Fruit fly (Drosophila melanogaster): ENCODE results near the gene Tti1.

Tti1 gene

DNA sequence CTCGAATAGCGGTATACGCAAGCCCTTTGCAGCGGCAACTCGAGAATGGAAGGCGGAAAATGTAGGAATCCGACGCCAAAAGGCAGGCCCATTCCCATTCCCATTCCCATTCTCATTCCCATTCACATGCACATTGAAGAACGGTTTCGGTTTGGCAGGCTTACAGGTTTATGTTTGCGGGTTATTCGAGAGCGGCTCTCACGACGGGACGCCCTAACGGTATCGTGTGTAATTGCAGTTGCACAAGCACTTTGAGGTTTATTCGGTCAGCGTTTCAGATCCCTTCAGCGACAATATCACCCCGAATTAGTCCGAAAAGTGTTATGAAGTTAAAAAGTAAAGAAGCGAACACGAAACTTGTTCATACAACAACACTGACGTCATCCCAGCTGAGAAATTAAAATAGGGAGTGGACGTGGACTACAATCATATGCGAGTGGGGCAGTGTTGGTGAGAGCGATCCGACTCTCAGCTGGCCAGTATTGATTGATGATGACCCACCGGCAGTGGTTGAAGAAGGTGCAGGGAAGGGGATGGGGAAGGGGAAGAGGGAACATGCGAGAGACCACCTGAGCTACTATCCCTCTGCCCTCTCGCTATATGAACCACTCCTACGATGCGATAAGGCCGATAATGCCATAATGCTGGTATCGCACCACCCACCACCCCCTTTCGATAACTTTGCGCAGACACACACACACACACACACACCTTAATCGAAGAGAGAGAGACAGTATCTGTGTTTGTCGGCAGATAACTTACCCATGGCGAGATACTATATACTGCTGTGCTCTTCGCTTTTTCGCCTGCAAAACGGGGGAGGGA is 50.1 kb downstream of the Tti1 start:
- TF ChIP-seq Eip78C (GFP tag) (no peak), acj6 (GFP tag; optimal IDR thresholded peaks at IDR 0.05) (no peak), CG6808 (GFP tag; optimal IDR thresholded peaks at IDR 0.05) (no peak), vri (GFP tag; optimal IDR thresholded peaks at IDR 0.05) (peak; percentile 99), CG16779 (tag; optimal IDR thresholded peaks at IDR 0.05) (peak; percentile 42), Ets21C (GFP tag; optimal IDR thresholded peaks at IDR 0.05) (no peak), svp (GFP tag) (peak; percentile 85), fd85E (GFP tag; optimal IDR thresholded peaks at IDR 0.05) (peak; percentile 1), OdsH (GFP tag; optimal IDR thresholded peaks at IDR 0.05) (no peak), dsx (GFP tag; optimal IDR thresholded peaks at IDR 0.05; ENCODE audit: poor library complexity, severe bottlenecking) (no peak), fkh (GFP tag; optimal IDR thresholded peaks at IDR 0.05) (peak; percentile 13), CG15336 (GFP tag; IDR thresholded peaks at IDR 0.05) (no peak), CG32006 (GFP tag; optimal IDR thresholded peaks at IDR 0.05) (no peak), Sox14 (GFP tag; optimal IDR thresholded peaks at IDR 0.05) (no peak), Lpt (GFP tag; optimal IDR thresholded peaks at IDR 0.05) (peak; percentile 33), topi (GFP tag; optimal IDR thresholded peaks at IDR 0.05) (no peak), Hr39 (GFP tag; optimal IDR thresholded peaks at IDR 0.05) (no peak), Gug (GFP tag; IDR thresholded peaks at IDR 0.05) (no peak)

DNA sequence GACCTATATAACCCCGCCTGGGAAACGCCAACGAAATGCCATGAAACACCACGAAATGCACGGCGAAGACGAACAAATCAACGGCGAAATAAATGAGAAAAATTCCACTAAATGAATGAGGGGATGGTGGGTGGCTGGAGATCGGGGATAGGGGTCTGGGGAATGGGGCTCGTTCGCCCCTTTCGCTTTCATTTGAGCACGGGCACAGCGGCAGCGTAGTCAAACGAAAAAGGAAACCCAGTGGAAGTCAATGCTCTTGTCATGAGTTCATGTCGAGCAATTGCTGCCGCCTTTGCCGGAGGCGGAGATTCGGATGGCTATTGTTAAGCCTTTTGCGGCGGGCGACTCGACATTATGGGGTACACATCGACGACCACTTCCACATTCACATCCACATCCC is 51.2 kb downstream of the Tti1 start:
- TF ChIP-seq Smox (GFP tag; optimal IDR thresholded peaks at IDR 0.05) (no peak), CG6792 (GFP tag; optimal IDR thresholded peaks at IDR 0.05) (no peak), Blimp-1 (GFP tag; optimal IDR thresholded peaks at IDR 0.05) (peak; percentile 55), CG10631 (GFP tag; optimal IDR thresholded peaks at IDR 0.05) (no peak)

DNA sequence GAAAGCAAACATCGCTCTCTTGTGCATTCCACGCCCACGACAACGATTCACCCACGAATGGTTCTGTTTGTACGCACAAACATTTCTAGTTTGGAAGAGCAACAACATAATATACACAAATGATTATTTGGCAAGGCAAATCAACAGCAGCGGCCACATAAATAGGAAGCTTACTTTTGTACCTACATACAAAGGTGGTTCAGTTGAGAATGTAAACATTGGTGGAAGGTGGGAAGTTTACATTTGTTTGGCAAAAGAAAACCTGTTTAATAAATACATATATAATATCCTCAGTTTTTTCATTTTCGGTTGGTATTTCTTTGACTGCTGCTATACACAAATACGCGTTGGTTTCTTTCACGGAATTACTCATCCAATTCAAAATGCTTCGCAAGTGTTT is 51.9 kb downstream of the Tti1 start:
- TF ChIP-seq eg (GFP tag; IDR thresholded peaks at IDR 0.05) (no peak), CG3032 (tag; optimal IDR thresholded peaks at IDR 0.05) (no peak), CG34406 (GFP tag; optimal IDR thresholded peaks at IDR 0.05) (peak; percentile 42), Eip93F (GFP tag; optimal IDR thresholded peaks at IDR 0.05) (peak; percentile 27), CG6808 (GFP tag; optimal IDR thresholded peaks at IDR 0.05) (no peak), CG4318 (GFP tag; optimal IDR thresholded peaks at IDR 0.05) (no peak), achi (GFP tag; optimal IDR thresholded peaks at IDR 0.05) (peak; percentile 59), Ets21C (GFP tag; optimal IDR thresholded peaks at IDR 0.05) (peak; percentile 13), fd85E (GFP tag; optimal IDR thresholded peaks at IDR 0.05) (no peak), Eip75B (GFP tag; optimal IDR thresholded peaks at IDR 0.05) (peak; percentile 41), Sox14 (GFP tag; optimal IDR thresholded peaks at IDR 0.05) (peak; percentile 59), dsx (GFP tag; optimal IDR thresholded peaks at IDR 0.05; ENCODE audit: poor library complexity, severe bottlenecking) (no peak), CG6792 (GFP tag; optimal IDR thresholded peaks at IDR 0.05) (peak; percentile 35), CG15336 (GFP tag; IDR thresholded peaks at IDR 0.05) (no peak), Lpt (GFP tag; optimal IDR thresholded peaks at IDR 0.05) (peak; percentile 54), CG10631 (GFP tag; optimal IDR thresholded peaks at IDR 0.05) (peak; percentile 51), CG31627 (GFP tag; optimal IDR thresholded peaks at IDR 0.05) (peak; percentile 66), pdm3 (GFP tag; optimal IDR thresholded peaks at IDR 0.05) (peak; percentile 67), dac (GFP tag; optimal IDR thresholded peaks at IDR 0.05) (peak; percentile 34), Sox102F (GFP tag; optimal IDR thresholded peaks at IDR 0.05) (peak; percentile 48), Hr38 (GFP tag; optimal IDR thresholded peaks at IDR 0.05) (no peak), Eip78C (GFP tag) (peak; percentile 82), CG11294 (GFP tag; IDR thresholded peaks at IDR 0.05) (no peak), fkh (GFP tag; optimal IDR thresholded peaks at IDR 0.05) (peak; percentile 96), Smox (GFP tag; optimal IDR thresholded peaks at IDR 0.05) (no peak), Met (GFP tag; optimal IDR thresholded peaks at IDR 0.05) (peak; percentile 65), CG1621 (tag; optimal IDR thresholded peaks at IDR 0.05) (no peak), vri (GFP tag; optimal IDR thresholded peaks at IDR 0.05) (peak; percentile 55), CG6163 (GFP tag; IDR thresholded peaks at IDR 0.05) (no peak), salr (GFP tag; optimal IDR thresholded peaks at IDR 0.05) (peak in 1 of 2 experiments; percentile 40), CG6854 (GFP tag; optimal IDR thresholded peaks at IDR 0.05) (no peak), Blimp-1 (GFP tag; optimal IDR thresholded peaks at IDR 0.05) (no peak), Ets96B (tag; optimal IDR thresholded peaks at IDR 0.05) (peak; percentile 29), ss (GFP tag; optimal IDR thresholded peaks at IDR 0.05) (no peak), CG8632 (GFP tag; optimal IDR thresholded peaks at IDR 0.05) (peak; percentile 16), CG10669 (GFP tag; optimal IDR thresholded peaks at IDR 0.05) (peak; percentile 41), CG8119 (GFP tag; IDR thresholded peaks at IDR 0.05) (no peak), Gug (GFP tag; IDR thresholded peaks at IDR 0.05) (no peak)

Measured in whole organism, prepupa.